Worm (Caenorhabditis elegans): Measurements from ENCODE around the gene C56E6.7.

Gene C56E6.7

DNA sequence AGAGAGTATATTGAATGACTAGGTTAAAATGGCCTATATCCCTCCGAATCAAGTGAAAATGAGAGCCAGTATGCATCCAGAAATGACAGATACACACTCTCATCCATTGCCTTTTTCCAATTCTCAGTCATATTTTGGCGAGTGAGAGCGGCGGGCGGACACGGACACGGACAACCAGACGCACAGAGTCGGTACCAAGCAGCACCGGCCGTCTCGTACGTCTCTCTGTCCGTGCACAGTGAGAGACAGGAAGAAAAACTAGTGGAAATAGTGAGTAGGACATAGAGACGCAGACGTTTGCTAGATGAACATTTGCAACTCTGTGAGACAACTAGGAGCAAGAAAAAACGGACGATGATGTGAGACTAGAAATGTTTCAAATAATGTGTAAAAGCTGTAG is 46.9 kb downstream of the C56E6.7 start (continued):
- no peak for TF ChIP-seq saeg-2 (GFP tag; IDR thresholded peaks at IDR 0.05)
- no peak for TF ChIP-seq nhr-41 (GFP tag; IDR thresholded peaks at IDR 0.05)
- TF ChIP-seq attf-4 (tag; optimal IDR thresholded peaks at IDR 0.05), result no peak

DNA sequence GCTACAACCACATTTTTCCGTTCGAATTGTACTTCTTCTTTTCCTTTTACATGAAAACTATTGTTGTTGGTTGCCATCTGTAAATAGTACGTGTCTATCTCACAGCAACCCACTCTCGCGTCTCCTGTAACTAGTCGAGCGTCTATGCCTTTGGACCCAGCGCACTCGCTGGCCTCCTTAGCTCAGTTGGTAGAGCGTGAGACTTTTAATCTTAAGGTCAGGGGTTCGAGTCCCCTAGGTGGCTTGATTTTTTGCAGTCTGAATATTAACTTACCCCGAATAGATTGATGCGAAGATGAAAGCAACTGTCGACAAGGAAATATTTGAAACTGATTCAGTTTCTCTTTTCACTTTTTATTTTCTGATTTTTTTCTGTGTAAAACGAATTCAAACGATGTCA is 48.7 kb downstream of the C56E6.7 start, which contains the start of gene mpz-3:
TSS of gene mpz-3 (minus strand) at position 320 of the 400 bp plus-strand sequence.
- TF ChIP-seq mxl-3 (GFP tag; optimal IDR thresholded peaks at IDR 0.05) (peak; percentile 42), ceh-44 (GFP tag; IDR thresholded peaks at IDR 0.05) (peak; percentile 70; the same call in 1 of the 2 replicates), tra-1 (GFP tag; IDR thresholded peaks at IDR 0.05) (0 out of 2 replicates have a peak, but pooled peaks have one; percentile 29), mxl-2 (GFP tag; conservative IDR thresholded peaks at IDR 0.05) (0 out of 2 replicates have a peak, but pooled peaks have one; percentile 24), gei-8 (GFP tag; optimal IDR thresholded peaks at IDR 0.05) (peak; percentile 15), daf-8 (GFP tag; IDR thresholded peaks at IDR 0.05) (0 out of 2 replicates have a peak, but pooled peaks have one; percentile 37), F44E2.7 (GFP tag; IDR thresholded peaks at IDR 0.05) (peak; percentile 52; the same call in 1 of the 2 replicates), F10B5.3 (tag; optimal IDR thresholded peaks at IDR 0.05) (no peak), cey-2 (tag; optimal IDR thresholded peaks at IDR 0.05; ENCODE audit: borderline replicate concordance, insufficient read depth) (no peak), nhr-237 (tag; optimal IDR thresholded peaks at IDR 0.05) (no peak), fkh-10 (GFP tag; optimal IDR thresholded peaks at IDR 0.05) (no peak), T20F7.1 (GFP tag; optimal IDR thresholded peaks at IDR 0.05) (peak; percentile 22), hlh-30 (tag; optimal IDR thresholded peaks at IDR 0.05; ENCODE audit: insufficient read depth) (peak; percentile 26), unc-130 (GFP tag; optimal IDR thresholded peaks at IDR 0.05) (peak; percentile 47), mdl-1 (tag; optimal IDR thresholded peaks at IDR 0.05) (peak in 1 of 2 experiments; percentile 32), nhr-102 (tag; optimal IDR thresholded peaks at IDR 0.05) (peak; percentile 62), lir-3 (tag; optimal IDR thresholded peaks at IDR 0.05) (no peak), skn-1 (tag; optimal IDR thresholded peaks at IDR 0.05) (no peak), nhr-77 (tag; optimal IDR thresholded peaks at IDR 0.05) (peak; percentile 0), nhr-41 (GFP tag; IDR thresholded peaks at IDR 0.05) (peak; percentile 68; the same call in 1 of the 2 replicates), lim-7 (GFP tag; IDR thresholded peaks at IDR 0.05) (peak; percentile 87), madf-9 (GFP tag; conservative IDR thresholded peaks at IDR 0.05) (peak; percentile 67), ctbp-1 (GFP tag; IDR thresholded peaks at IDR 0.05) (peak; percentile 55; the same call in 1 of the 2 replicates), daf-19 (GFP tag; conservative IDR thresholded peaks at IDR 0.05) (0 out of 2 replicates have a peak, but pooled peaks have one; percentile 40), ceh-82 (tag; optimal IDR thresholded peaks at IDR 0.05) (no peak), ZK337.2 (GFP tag; IDR thresholded peaks at IDR 0.05) (0 out of 2 replicates have a peak, but pooled peaks have one; percentile 69), ztf-7 (tag; optimal IDR thresholded peaks at IDR 0.05) (peak; percentile 34), spr-3 (GFP tag; optimal IDR thresholded peaks at IDR 0.05) (no peak), ces-1 (GFP tag; optimal IDR thresholded peaks at IDR 0.05) (no peak), nhr-28 (tag; optimal IDR thresholded peaks at IDR 0.05) (peak; percentile 43), pha-4 (GFP tag; IDR thresholded peaks at IDR 0.05) (peak; percentile 68; the same call in 1 of the 2 replicates), pha-4 (tag; optimal IDR thresholded peaks at IDR 0.05) (no peak), zip-2 (tag; optimal IDR thresholded peaks at IDR 0.05) (no peak), hif-1 (tag; optimal IDR thresholded peaks at IDR 0.05) (no peak), snpc-1.2 (GFP tag; IDR thresholded peaks at IDR 0.05) (peak; percentile 49; the same call in 1 of the 2 replicates), daf-16 (GFP tag; optimal IDR thresholded peaks at IDR 0.05) (peak in 1 of 2 experiments; percentile 42), daf-16 (tag; optimal IDR thresholded peaks at IDR 0.05) (peak; percentile 36), lin-38 (GFP tag; IDR thresholded peaks at IDR 0.05) (peak; percentile 69), nhr-48 (tag; optimal IDR thresholded peaks at IDR 0.05) (peak; percentile 26), Y105C5A.15 (GFP tag; IDR thresholded peaks at IDR 0.05) (0 out of 2 replicates have a peak, but pooled peaks have one; percentile 54), R02D3.7 (tag; optimal IDR thresholded peaks at IDR 0.05) (no peak), rbr-2 (tag; optimal IDR thresholded peaks at IDR 0.05) (peak; percentile 62), unc-62 (GFP tag; optimal IDR thresholded peaks at IDR 0.05 in 1 of 2) (no peak), unc-62 (tag; optimal IDR thresholded peaks at IDR 0.05) (no peak), ceh-28 (tag; optimal IDR thresholded peaks at IDR 0.05) (no peak), mdt-29 (GFP tag; IDR thresholded peaks at IDR 0.05) (peak; percentile 30; the same call in 1 of the 2 replicates), aha-1 (tag) (peak; percentile 88)
